Worm (Caenorhabditis elegans): Measurements from ENCODE around the gene fax-1.
A peak's percentile ranks its signal among the peaks of the same experiment; 100 is the strongest.

The fax-1 gene

DNA sequence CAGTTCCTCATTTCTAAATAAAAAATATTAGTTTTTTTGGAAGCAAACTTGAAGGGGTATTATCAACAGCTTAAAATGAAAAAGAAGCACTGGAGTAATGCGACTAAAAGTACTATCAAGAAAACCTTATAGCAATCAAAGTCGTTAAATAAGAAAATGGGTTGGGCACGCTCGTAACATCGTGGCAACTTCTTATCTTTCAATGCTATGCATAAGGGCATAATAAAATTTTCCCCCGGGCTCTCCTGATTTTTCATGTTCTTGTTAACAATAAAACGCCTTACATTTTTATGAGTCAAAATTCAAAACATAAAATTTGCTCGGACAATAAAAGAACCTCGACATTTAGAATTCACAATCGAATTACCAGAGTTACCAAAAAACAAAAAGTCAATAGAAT, 44.5 kb upstream of the fax-1 start, which contains the start of gene irg-7:
irg-7 (minus strand) TSS at position 23 of the 400 bp plus-strand sequence.
- TF ChIP-seq Y53F4B.3 (GFP tag; IDR thresholded peaks at IDR 0.05) (no peak), nhr-80 (tag; optimal IDR thresholded peaks at IDR 0.05) (peak; percentile 21)

- TF ChIP-seq C06A6.2 (GFP tag; conservative IDR thresholded peaks at IDR 0.05) (no peak), dox-1 (GFP tag; IDR thresholded peaks at IDR 0.05) (0 out of 2 replicates have a peak, but pooled peaks have one; percentile 27), chd-7 (tag; optimal IDR thresholded peaks at IDR 0.05) (no peak), nhr-80 (tag; optimal IDR thresholded peaks at IDR 0.05) (peak; percentile 96), F23B12.7 (tag; optimal IDR thresholded peaks at IDR 0.05; ENCODE audit: insufficient read depth) (no peak), repo-1 (tag; optimal IDR thresholded peaks at IDR 0.05) (peak; percentile 78), ets-4 (GFP tag; optimal IDR thresholded peaks at IDR 0.05) (peak; percentile 54)
Observed at ce11 chrX:3235358-3235816, 36.2 kb upstream of the fax-1 start, which contains the start of gene F28B4.3. TSS of gene F28B4.3 (minus strand) at chrX:3235408.

DNA sequence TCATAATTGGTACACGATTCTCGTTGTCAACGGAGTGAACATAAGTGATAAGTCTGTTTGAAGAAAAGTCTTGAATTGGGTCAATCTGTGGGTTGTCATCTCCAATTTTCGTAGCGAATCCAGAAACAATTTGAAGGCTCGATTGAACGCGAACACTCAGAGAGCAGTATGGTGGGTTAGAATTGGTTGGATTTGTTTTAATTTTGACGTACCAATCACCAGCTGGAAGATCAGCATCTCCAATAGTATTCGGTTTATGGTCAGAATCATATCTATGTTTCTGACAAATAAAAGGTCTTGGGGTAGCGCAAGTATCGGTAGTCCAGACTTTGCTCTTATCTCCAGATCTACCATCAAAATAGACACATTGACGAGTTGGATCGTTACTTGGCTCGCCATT, 31.4 kb upstream of the fax-1 start:
- TF ChIP-seq attf-3 (GFP tag; conservative IDR thresholded peaks at IDR 0.05) (no peak), mcd-1 (GFP tag; IDR thresholded peaks at IDR 0.05) (no peak), Y79H2A.3 (GFP tag; conservative IDR thresholded peaks at IDR 0.05) (no peak), lin-54 (GFP tag; optimal IDR thresholded peaks at IDR 0.05) (no peak), ztf-28 (GFP tag; IDR thresholded peaks at IDR 0.05) (no peak), dox-1 (GFP tag; IDR thresholded peaks at IDR 0.05) (no peak), gei-17 (GFP tag; optimal IDR thresholded peaks at IDR 0.05) (no peak), Y53G8AR.9 (GFP tag; conservative IDR thresholded peaks at IDR 0.05) (no peak), dpff-1 (tag; optimal IDR thresholded peaks at IDR 0.05) (no peak), B0035.1 (tag; optimal IDR thresholded peaks at IDR 0.05) (no peak), hlh-26 (GFP tag; conservative IDR thresholded peaks at IDR 0.05) (no peak), ceh-79 (tag; optimal IDR thresholded peaks at IDR 0.05) (no peak), snpc-3.4 (tag; optimal IDR thresholded peaks at IDR 0.05) (no peak), ceh-100 (GFP tag; IDR thresholded peaks at IDR 0.05) (no peak), hlh-12 (tag; optimal IDR thresholded peaks at IDR 0.05) (no peak), snpc-4 (GFP tag; optimal IDR thresholded peaks at IDR 0.05) (no peak), snpc-4 (tag; optimal IDR thresholded peaks at IDR 0.05) (no peak), mes-4 (tag; optimal IDR thresholded peaks at IDR 0.05) (no peak), bed-1 (GFP tag; IDR thresholded peaks at IDR 0.05) (no peak), ccch-3 (GFP tag; optimal IDR thresholded peaks at IDR 0.05) (no peak)

ce11 chrX:3228701-3229100, 29.6 kb upstream of the fax-1 start:
- no peak for TF ChIP-seq ZK185.1 (tag; optimal IDR thresholded peaks at IDR 0.05; ENCODE audit: poor library complexity, severe bottlenecking)
- TF ChIP-seq pha-4 (tag; optimal IDR thresholded peaks at IDR 0.05) = no peak
- TF ChIP-seq madf-10 (tag; optimal IDR thresholded peaks at IDR 0.05) = no peak
- no peak for TF ChIP-seq F55B11.4 (tag; optimal IDR thresholded peaks at IDR 0.05; ENCODE audit: borderline replicate concordance, insufficient read depth)
- TF ChIP-seq B0019.2 (GFP tag; conservative IDR thresholded peaks at IDR 0.05) = no peak
